Fruit fly (Drosophila melanogaster): ENCODE results near the gene Cyp4ae1.

Cyp4ae1 gene

DNA sequence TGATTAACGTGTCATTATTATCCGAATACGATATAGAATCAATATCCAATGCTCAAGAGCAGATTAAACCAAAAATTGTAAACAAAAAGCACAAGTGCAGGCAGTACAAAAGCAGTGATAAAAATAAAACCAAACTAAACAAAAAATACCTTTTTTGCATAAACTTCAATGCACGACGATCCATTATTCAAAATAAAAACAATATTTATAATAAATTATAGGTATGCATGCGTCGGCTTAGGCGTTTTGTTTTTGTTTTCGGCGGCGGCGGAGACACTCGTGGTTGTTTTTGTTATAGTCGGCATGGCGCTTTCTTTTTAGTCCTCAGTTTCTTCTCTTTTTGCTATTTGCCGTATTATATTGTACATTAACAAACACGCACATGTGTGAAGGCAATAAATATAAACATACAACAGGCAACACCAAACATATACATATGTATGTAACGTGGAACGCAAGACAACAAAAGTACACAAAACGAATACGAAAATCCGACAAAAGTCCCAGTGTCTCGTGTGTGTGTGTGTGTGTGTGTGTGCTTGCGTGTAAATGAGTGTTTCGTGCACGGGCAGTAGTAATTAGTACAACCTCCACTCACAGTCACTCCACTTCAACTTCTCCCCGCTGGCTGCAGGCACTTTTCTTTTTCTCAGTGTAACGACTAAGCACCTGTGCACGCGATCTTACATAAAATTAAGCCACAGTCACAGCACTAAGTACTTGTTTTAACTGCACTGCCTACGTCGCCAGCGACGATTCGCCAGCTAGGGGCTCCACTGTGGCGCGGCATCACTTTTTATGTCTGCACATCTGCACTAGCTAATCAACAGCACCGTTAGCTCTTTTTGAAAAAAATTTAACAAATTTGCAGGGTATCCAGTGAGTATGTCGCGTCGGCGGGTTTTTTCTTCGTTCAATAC lies 42.7 kb upstream of the Cyp4ae1 start (continued):
- TF ChIP-seq Hmx (GFP tag; optimal IDR thresholded peaks at IDR 0.05): no peak
- TF ChIP-seq CG12236 (GFP tag; optimal IDR thresholded peaks at IDR 0.05): no peak
- 0 out of 2 replicates have a peak, but pooled peaks have one; percentile 21 for TF ChIP-seq CG3847 (GFP tag; IDR thresholded peaks at IDR 0.05)
- no peak for TF ChIP-seq tap (tag; optimal IDR thresholded peaks at IDR 0.05)
- no peak for TF ChIP-seq pzg (GFP tag; optimal IDR thresholded peaks at IDR 0.05)
- TF ChIP-seq repo (GFP tag; optimal IDR thresholded peaks at IDR 0.05): no peak
- no peak for TF ChIP-seq CG10147 (GFP tag; optimal IDR thresholded peaks at IDR 0.05)
- TF ChIP-seq vnd (GFP tag; IDR thresholded peaks at IDR 0.05; ENCODE audit: partially characterized antibody): 0 out of 3 replicates have a peak, but pooled peaks have one; percentile 5
- no peak for TF ChIP-seq onecut (GFP tag; IDR thresholded peaks at IDR 0.05)
- TF ChIP-seq kah (GFP tag; optimal IDR thresholded peaks at IDR 0.05): no peak
- TF ChIP-seq CG9817 (tag; optimal IDR thresholded peaks at IDR 0.05): peak; percentile 42
- no peak for TF ChIP-seq Usf (GFP tag; optimal IDR thresholded peaks at IDR 0.05)
- TF ChIP-seq CG1832 (GFP tag; optimal IDR thresholded peaks at IDR 0.05): no peak
- peak; percentile 34 for TF ChIP-seq ATbp (GFP tag; optimal IDR thresholded peaks at IDR 0.05)
- TF ChIP-seq CG2129 (GFP tag; IDR thresholded peaks at IDR 0.05; ENCODE audit: partially characterized antibody): no peak
- peak; percentile 37; the same call in 1 of the 2 replicates for TF ChIP-seq CG6689 (GFP tag; IDR thresholded peaks at IDR 0.05)
- no peak for TF ChIP-seq CG10321 (GFP tag; IDR thresholded peaks at IDR 0.05)
- no peak for TF ChIP-seq Elba2 (GFP tag; optimal IDR thresholded peaks at IDR 0.05)
- TF ChIP-seq sim (GFP tag; IDR thresholded peaks at IDR 0.05): no peak
- TF ChIP-seq lmd (GFP tag; IDR thresholded peaks at IDR 0.05): peak; percentile 62
- no peak for TF ChIP-seq Fer1 (GFP tag; optimal IDR thresholded peaks at IDR 0.05)
- TF ChIP-seq gce (GFP tag; IDR thresholded peaks at IDR 0.05): no peak
- no peak for TF ChIP-seq HmgZ (tag; optimal IDR thresholded peaks at IDR 0.05)
- TF ChIP-seq mld (GFP tag; IDR thresholded peaks at IDR 0.05; ENCODE audit: partially characterized antibody): no peak
- no peak for TF ChIP-seq MESR4 (GFP tag; optimal IDR thresholded peaks at IDR 0.05)
- TF ChIP-seq CG12744 (GFP tag; optimal IDR thresholded peaks at IDR 0.05): no peak
- TF ChIP-seq Hr78 (GFP tag; optimal IDR thresholded peaks at IDR 0.05): no peak
- TF ChIP-seq CG2202 (tag; optimal IDR thresholded peaks at IDR 0.05): no peak
- no peak for TF ChIP-seq cato (GFP tag; optimal IDR thresholded peaks at IDR 0.05; ENCODE audit: borderline replicate concordance)
- no peak for TF ChIP-seq NK7.1 (GFP tag; optimal IDR thresholded peaks at IDR 0.05)
- no peak for TF ChIP-seq CG14667 (GFP tag; IDR thresholded peaks at IDR 0.05)
- no peak for TF ChIP-seq btn (GFP tag; optimal IDR thresholded peaks at IDR 0.05)
- TF ChIP-seq NC2α (GFP tag; optimal IDR thresholded peaks at IDR 0.05): no peak
- no peak for TF ChIP-seq Nf-YC (tag; optimal IDR thresholded peaks at IDR 0.05)
- TF ChIP-seq CG4820 (GFP tag; optimal IDR thresholded peaks at IDR 0.05): peak; percentile 42
- TF ChIP-seq CG43689 (GFP tag; IDR thresholded peaks at IDR 0.05): no peak
- TF ChIP-seq ewg (GFP tag; optimal IDR thresholded peaks at IDR 0.05): no peak
- TF ChIP-seq Fer2 (tag; optimal IDR thresholded peaks at IDR 0.05): no peak
- no peak for TF ChIP-seq hth (optimal IDR thresholded peaks at IDR 0.05)
- TF ChIP-seq CG2678 (tag; optimal IDR thresholded peaks at IDR 0.05): peak; percentile 61
- no peak for TF ChIP-seq CG1602 (GFP tag; optimal IDR thresholded peaks at IDR 0.05)
- TF ChIP-seq sima (GFP tag; optimal IDR thresholded peaks at IDR 0.05): no peak
- no peak for TF ChIP-seq CG6765 (GFP tag; optimal IDR thresholded peaks at IDR 0.05)
- peak; percentile 60 for TF ChIP-seq sd (tag; optimal IDR thresholded peaks at IDR 0.05)
- no peak for TF ChIP-seq fd3F (GFP tag; optimal IDR thresholded peaks at IDR 0.05)
- TF ChIP-seq slou (GFP tag; optimal IDR thresholded peaks at IDR 0.05): no peak
- TF ChIP-seq CG6654 (GFP tag; optimal IDR thresholded peaks at IDR 0.05): no peak
- no peak for TF ChIP-seq CG14860 (GFP tag; IDR thresholded peaks at IDR 0.05; ENCODE audit: partially characterized antibody)
- peak; percentile 12 to 53 for TF ChIP-seq dpn (GFP tag; optimal IDR thresholded peaks at IDR 0.05)
